Worm (Caenorhabditis elegans) whole organism, early embryonic: ENCODE data around the gene ttr-46.

ENCODE experiments used
- ama-1 ChIP-seq: fragments of 150-350 bp; optimal IDR thresholded peaks from 2 replicates; lab custom pipeline; 2014
- ets-7 ChIP-seq: sonication (generic microtip); optimal IDR thresholded peaks from 2 replicates; lab custom pipeline; 2016; ENCODE audit warnings: missing genotype, missing genetic modification characterization, missing compliant biosample characterization
- hmg-4 ChIP-seq: fragments of 200-800 bp; sonication (Bioruptor generic); optimal IDR thresholded peaks from 2 replicates; lab custom pipeline; 2018; ENCODE audit warnings: mild to moderate bottlenecking, missing genetic modification characterization, missing compliant biosample characterization

- no peak for TF ChIP-seq ama-1
- TF ChIP-seq hmg-4, result no peak
- no peak for TF ChIP-seq ets-7 (tag; lab: Kevin White, UChicago)
Measured at ce11 chrV:9995791-9996190, 44.8 kb downstream of the ttr-46 start, which contains the start of gene K08H10.6.
